Worm (Caenorhabditis elegans): ENCODE results near the gene cyp-35D1.

ce11 chrV:16029237-16029636 lies 39.8 kb upstream of the cyp-35D1 start:
- no peak for TF ChIP-seq zag-1 (tag; optimal IDR thresholded peaks at IDR 0.05)
- TF ChIP-seq R02D3.7 (tag; optimal IDR thresholded peaks at IDR 0.05): no peak
